Fruit fly (Drosophila melanogaster) whole organism, embryonic: ENCODE results near the gene CG14984.
A peak's percentile ranks its signal among the peaks of the same experiment; 100 is the strongest.

Source experiments
- BEAF-32 ChIP-seq: fragments of 200-800 bp; sonication (Bioruptor generic); optimal IDR thresholded peaks from 3 replicates; lab custom pipeline; 2017; ENCODE audit warnings: missing biosample characterization, missing genetic modification characterization, mild to moderate bottlenecking, moderate library complexity, missing genetic modification reagents
- Bgb ChIP-seq: fragments of 200-800 bp; sonication (Bioruptor generic); IDR thresholded peaks from 2 replicates; pipeline ENCODE4 v1.3.6; 2022; ENCODE audit warnings: missing biosample characterization, missing genetic modification characterization; ENCODE audit not compliant: partially characterized antibody
- CG10267 ChIP-seq: fragments of 200-800 bp; sonication (Bioruptor generic); optimal IDR thresholded peaks from 2 replicates; lab custom pipeline; 2018; ENCODE audit warnings: missing biosample characterization, mild to moderate bottlenecking, missing genetic modification characterization, moderate library complexity
- CG10431 ChIP-seq: fragments of 200-800 bp; sonication (Bioruptor generic); optimal IDR thresholded peaks from 3 replicates; lab custom pipeline; 2018; ENCODE audit warnings: missing biosample characterization, mild to moderate bottlenecking, missing genetic modification characterization
- CG11456 ChIP-seq: fragments of 200-800 bp; sonication (Bioruptor generic); IDR thresholded peaks from 3 replicates; pipeline ENCODE4 v1.3.6; 2022; ENCODE audit warnings: missing biosample characterization, missing genetic modification characterization
- CG13123 ChIP-seq: fragments of 200-800 bp; sonication (Bioruptor generic); optimal IDR thresholded peaks from 2 replicates; lab custom pipeline; 2016; ENCODE audit warnings: missing biosample characterization, missing genetic modification characterization
- CG13296 ChIP-seq: fragments of 200-800 bp; sonication (Bioruptor generic); optimal IDR thresholded peaks from 3 replicates; lab custom pipeline; 2018; ENCODE audit warnings: missing biosample characterization, mild to moderate bottlenecking, missing genetic modification characterization
- CG14441 ChIP-seq: fragments of 200-800 bp; sonication (Bioruptor generic); IDR thresholded peaks from 2 replicates; pipeline ENCODE4 v1.3.6; 2022; ENCODE audit warnings: missing biosample characterization, missing genetic modification characterization
- CG15011 ChIP-seq: fragments of 200-800 bp; sonication (Bioruptor generic); optimal IDR thresholded peaks from 3 replicates; lab custom pipeline; 2018; ENCODE audit warnings: missing biosample characterization, mild to moderate bottlenecking, missing genetic modification characterization
- CG15514 ChIP-seq: fragments of 200-800 bp; sonication (Bioruptor generic); optimal IDR thresholded peaks from 3 replicates; lab custom pipeline; 2017; ENCODE audit warnings: missing biosample characterization, missing genetic modification characterization, mild to moderate bottlenecking, moderate library complexity, missing genetic modification reagents
- CG15601 ChIP-seq: fragments of 200-800 bp; sonication (Bioruptor generic); optimal IDR thresholded peaks from 3 replicates; lab custom pipeline; 2019; ENCODE audit warnings: missing biosample characterization, mild to moderate bottlenecking, missing genetic modification characterization, moderate library complexity
- CG1603 ChIP-seq: fragments of 200-800 bp; sonication (Bioruptor generic); optimal IDR thresholded peaks from 2 replicates; lab custom pipeline; 2019; ENCODE audit warnings: missing biosample characterization, mild to moderate bottlenecking, missing genetic modification characterization, moderate library complexity
- CG17568 ChIP-seq: fragments of 200-800 bp; sonication (Bioruptor generic); optimal IDR thresholded peaks from 2 replicates; lab custom pipeline; 2018; ENCODE audit warnings: missing biosample characterization, mild to moderate bottlenecking, missing genetic modification characterization, moderate library complexity
- CG17912 ChIP-seq: fragments of 200-800 bp; sonication (Bioruptor generic); optimal IDR thresholded peaks from 2 replicates; lab custom pipeline; 2018; ENCODE audit warnings: missing biosample characterization, mild to moderate bottlenecking, missing genetic modification characterization
- CG2199 ChIP-seq: fragments of 200-800 bp; sonication (Bioruptor generic); IDR thresholded peaks from 3 replicates; pipeline ENCODE4 v1.3.6; 2022; ENCODE audit warnings: missing biosample characterization, missing genetic modification characterization
- CG3847 ChIP-seq: fragments of 200-800 bp; sonication (Bioruptor generic); IDR thresholded peaks from 2 replicates; pipeline ENCODE4 v1.3.6; 2022; ENCODE audit warnings: missing biosample characterization, missing genetic modification characterization
- CG9797 ChIP-seq: fragments of 200-800 bp; sonication (Bioruptor generic); optimal IDR thresholded peaks from 3 replicates; lab custom pipeline; 2018; ENCODE audit warnings: missing biosample characterization, mild to moderate bottlenecking, missing genetic modification characterization
- CHES-1-like ChIP-seq: fragments of 200-800 bp; sonication (Bioruptor generic); optimal IDR thresholded peaks from 2 replicates; lab custom pipeline; 2016; ENCODE audit warnings: missing biosample characterization, missing genetic modification characterization
- CTCF ChIP-seq: fragments of 200-800 bp; sonication (Bioruptor generic); optimal IDR thresholded peaks from 2 replicates; lab custom pipeline; 2017; ENCODE audit warnings: missing biosample characterization, mild to moderate bottlenecking, missing genetic modification characterization, moderate library complexity
- Chrac-16 ChIP-seq: fragments of 200-800 bp; sonication (Bioruptor generic); optimal IDR thresholded peaks from 3 replicates; lab custom pipeline; 2016; ENCODE audit warnings: missing biosample characterization, missing genetic modification characterization
- CoRest ChIP-seq: fragments of 200-800 bp; sonication (Bioruptor generic); optimal IDR thresholded peaks from 3 replicates; lab custom pipeline; 2018; ENCODE audit warnings: missing biosample characterization, mild to moderate bottlenecking, missing genetic modification characterization, moderate library complexity
- Dll ChIP-seq: fragments of 200-800 bp; sonication (Bioruptor generic); IDR thresholded peaks from 4 replicates; pipeline ENCODE4 v1.3.6; 2022; ENCODE audit warnings: missing biosample characterization, missing genetic modification characterization; ENCODE audit not compliant: partially characterized antibody
- Dp ChIP-seq: fragments of 200-800 bp; sonication (Bioruptor generic); optimal IDR thresholded peaks from 2 replicates; lab custom pipeline; 2018; ENCODE audit warnings: missing biosample characterization, mild to moderate bottlenecking, missing genetic modification characterization, moderate library complexity
- Ets97D ChIP-seq: fragments of 200-800 bp; sonication (Bioruptor generic); optimal IDR thresholded peaks from 3 replicates; lab custom pipeline; 2016; ENCODE audit warnings: missing biosample characterization, missing genetic modification characterization
- Fer1 ChIP-seq: fragments of 200-800 bp; sonication (Bioruptor generic); optimal IDR thresholded peaks from 2 replicates; lab custom pipeline; 2017; ENCODE audit warnings: missing biosample characterization, mild to moderate bottlenecking, missing genetic modification characterization
- H15 ChIP-seq: fragments of 200-800 bp; sonication (Bioruptor generic); IDR thresholded peaks from 3 replicates; pipeline ENCODE4 v1.3.6; 2022; ENCODE audit warnings: missing biosample characterization, missing genetic modification characterization
- HmgZ ChIP-seq: fragments of 200-800 bp; sonication (Bioruptor generic); optimal IDR thresholded peaks from 2 replicates; lab custom pipeline; 2018; ENCODE audit warnings: missing biosample characterization, mild to moderate bottlenecking, missing genetic modification characterization
- Lhr ChIP-seq: fragments of 200-800 bp; sonication (Bioruptor generic); optimal IDR thresholded peaks from 3 replicates; lab custom pipeline; 2017; ENCODE audit warnings: mild to moderate bottlenecking, missing biosample characterization, missing genetic modification reagents, missing genetic modification characterization
- MBD-R2 ChIP-seq: fragments of 200-800 bp; sonication (Bioruptor generic); IDR thresholded peaks from 2 replicates; pipeline ENCODE4 v1.3.6; 2022; ENCODE audit warnings: missing biosample characterization, missing genetic modification characterization
- Med ChIP-seq: fragments of 200-800 bp; sonication (Bioruptor generic); peaks from one replicate; lab custom pipeline; 2016; ENCODE audit warnings: missing biosample characterization, missing genetic modification characterization, mild to moderate bottlenecking, inconsistent platforms, moderate library complexity
- Sry-δ ChIP-seq: fragments of 200-800 bp; sonication (Bioruptor generic); optimal IDR thresholded peaks from 2 replicates; lab custom pipeline; 2016; ENCODE audit warnings: missing biosample characterization, missing genetic modification characterization
- chinmo ChIP-seq: fragments of 200-800 bp; sonication (Bioruptor generic); IDR thresholded peaks from 4 replicates; pipeline ENCODE4 v1.3.6; 2022; ENCODE audit warnings: missing biosample characterization, missing genetic modification characterization; ENCODE audit not compliant: partially characterized antibody
- ems ChIP-seq: fragments of 200-800 bp; sonication (Bioruptor generic); optimal IDR thresholded peaks from 3 replicates; lab custom pipeline; 2016; ENCODE audit warnings: missing biosample characterization, missing genetic modification characterization
- exex ChIP-seq: fragments of 200-800 bp; sonication (Bioruptor generic); optimal IDR thresholded peaks from 4 replicates; lab custom pipeline; 2018; ENCODE audit warnings: missing biosample characterization, mild to moderate bottlenecking, missing genetic modification characterization, moderate library complexity
- mam ChIP-seq: fragments of 200-800 bp; sonication (Bioruptor generic); optimal IDR thresholded peaks from 3 replicates; lab custom pipeline; 2016; ENCODE audit warnings: missing biosample characterization, missing genetic modification characterization
- onecut ChIP-seq: fragments of 200-800 bp; sonication (Bioruptor generic); IDR thresholded peaks from 2 replicates; pipeline ENCODE4 v1.3.6; 2022; ENCODE audit warnings: missing biosample characterization, missing genetic modification characterization
- pb ChIP-seq: fragments of 200-800 bp; sonication (Bioruptor generic); optimal IDR thresholded peaks from 3 replicates; lab custom pipeline; 2016; ENCODE audit warnings: missing biosample characterization, missing genetic modification characterization
- phol ChIP-seq: fragments of 200-800 bp; sonication (Bioruptor generic); optimal IDR thresholded peaks from 3 replicates; lab custom pipeline; 2018; ENCODE audit warnings: missing biosample characterization, mild to moderate bottlenecking, missing genetic modification characterization, moderate library complexity
- sug ChIP-seq: fragments of 200-800 bp; optimal IDR thresholded peaks from 2 replicates; lab custom pipeline; 2019; ENCODE audit warnings: missing biosample characterization, mild to moderate bottlenecking, missing genetic modification characterization, moderate library complexity
- tna ChIP-seq: fragments of 200-800 bp; sonication (Bioruptor generic); IDR thresholded peaks from 2 replicates; pipeline ENCODE4 v1.3.6; 2022; ENCODE audit warnings: missing biosample characterization, missing genetic modification characterization; ENCODE audit not compliant: partially characterized antibody
- trem ChIP-seq: fragments of 200-800 bp; optimal IDR thresholded peaks from 3 replicates; lab custom pipeline; 2019; ENCODE audit warnings: missing biosample characterization, mild to moderate bottlenecking, missing genetic modification characterization, moderate library complexity
- tx ChIP-seq: fragments of 200-800 bp; sonication (Bioruptor generic); optimal IDR thresholded peaks from 2 replicates; lab custom pipeline; 2016; ENCODE audit warnings: missing biosample characterization, missing genetic modification characterization
- wek ChIP-seq: fragments of 200-800 bp; sonication (Bioruptor generic); optimal IDR thresholded peaks from 3 replicates; lab custom pipeline; 2018; ENCODE audit warnings: missing biosample characterization, mild to moderate bottlenecking, missing genetic modification characterization, moderate library complexity

Gene CG14984

dm6 chr3L:3905111-3905510 lies 47.2 kb downstream of the CG14984 start, which contains the start of gene ida (continued):
- peak; percentile 60 for TF ChIP-seq wek
- TF ChIP-seq trem (tag; lab: Kevin White, UChicago), result peak; percentile 61
- peak; percentile 90 for TF ChIP-seq CG3847 (GFP tag; lab: Robert Waterston, UW)
- peak; percentile 11 for TF ChIP-seq CG17568 (GFP tag; lab: Kevin White, UChicago)
- peak; percentile 99 for TF ChIP-seq Dp (GFP tag; lab: Kevin White, UChicago)
- peak; percentile 18; the same call in 1 of the 2 replicates for TF ChIP-seq onecut
- no peak for TF ChIP-seq tx (GFP tag; lab: Kevin White, UChicago)
- TF ChIP-seq CG10431 (GFP tag; lab: Kevin White, UChicago), result no peak
- TF ChIP-seq phol (tag; lab: Kevin White, UChicago), result peak; percentile 31
- TF ChIP-seq Bgb, result peak; percentile 39; the same call in 1 of the 2 replicates
- peak; percentile 43 for TF ChIP-seq CG13123
- TF ChIP-seq CG2199 (GFP tag; lab: Robert Waterston, UW), result no peak
- TF ChIP-seq BEAF-32, result peak; percentile 37
- no peak for TF ChIP-seq mam
- TF ChIP-seq H15 (GFP tag; lab: Robert Waterston, UW), result no peak
- peak; percentile 57 for TF ChIP-seq CTCF (GFP tag; lab: Kevin White, UChicago)
- no peak for TF ChIP-seq pb
- no peak for TF ChIP-seq ems (GFP tag; lab: Kevin White, UChicago)
- TF ChIP-seq CG13296 (GFP tag; lab: Kevin White, UChicago), result peak; percentile 1
- TF ChIP-seq CG10267 (tag; lab: Kevin White, UChicago), result peak; percentile 14
- peak; percentile 84 for TF ChIP-seq Ets97D (GFP tag; lab: Kevin White, UChicago)
- peak; percentile 74 for TF ChIP-seq CG1603 (tag; lab: Kevin White, UChicago)
- no peak for TF ChIP-seq CG11456 (GFP tag; lab: Robert Waterston, UW)
- peak; percentile 33 for TF ChIP-seq CHES-1-like (GFP tag; lab: Kevin White, UChicago)
- TF ChIP-seq tna, result peak; percentile 23; the same call in 1 of the 2 replicates
- peak; percentile 35 for TF ChIP-seq Sry-δ (GFP tag; lab: Kevin White, UChicago)
- peak; percentile 34; the same call in 1 of the 2 replicates for TF ChIP-seq CG14441 (GFP tag; lab: Robert Waterston, UW)
- TF ChIP-seq sug (tag; lab: Kevin White, UChicago), result peak; percentile 44
- TF ChIP-seq CG15011 (GFP tag; lab: Kevin White, UChicago), result no peak
- peak; percentile 84 for TF ChIP-seq Med (GFP tag; lab: Kevin White, UChicago)
- peak; percentile 8 for TF ChIP-seq CG15601 (tag; lab: Kevin White, UChicago)
- TF ChIP-seq Dll (GFP tag; lab: Robert Waterston, UW), result 0 out of 4 replicates have a peak, but pooled peaks have one; percentile 23
- peak; percentile 19 for TF ChIP-seq exex (tag; lab: Kevin White, UChicago)
- peak; percentile 91 for TF ChIP-seq MBD-R2 (GFP tag; lab: Robert Waterston, UW)
- TF ChIP-seq CG17912, result peak; percentile 1
- TF ChIP-seq Fer1 (GFP tag; lab: Kevin White, UChicago), result peak; percentile 49
- TF ChIP-seq CG15514 (GFP tag; lab: Kevin White, UChicago), result peak; percentile 72
- TF ChIP-seq CG9797 (GFP tag; lab: Kevin White, UChicago), result peak; percentile 40
- TF ChIP-seq HmgZ (tag; lab: Kevin White, UChicago), result peak; percentile 68
- TF ChIP-seq Chrac-16 (GFP tag; lab: Kevin White, UChicago), result no peak
- TF ChIP-seq chinmo (GFP tag; lab: Robert Waterston, UW), result 0 out of 4 replicates have a peak, but pooled peaks have one; percentile 59
- TF ChIP-seq CoRest, result peak; percentile 12
- TF ChIP-seq Lhr (GFP tag; lab: Kevin White, UChicago), result peak; percentile 7
